Fruit fly (Drosophila melanogaster): ENCODE measurements around the gene CG32532.

CG32532 gene

DNA sequence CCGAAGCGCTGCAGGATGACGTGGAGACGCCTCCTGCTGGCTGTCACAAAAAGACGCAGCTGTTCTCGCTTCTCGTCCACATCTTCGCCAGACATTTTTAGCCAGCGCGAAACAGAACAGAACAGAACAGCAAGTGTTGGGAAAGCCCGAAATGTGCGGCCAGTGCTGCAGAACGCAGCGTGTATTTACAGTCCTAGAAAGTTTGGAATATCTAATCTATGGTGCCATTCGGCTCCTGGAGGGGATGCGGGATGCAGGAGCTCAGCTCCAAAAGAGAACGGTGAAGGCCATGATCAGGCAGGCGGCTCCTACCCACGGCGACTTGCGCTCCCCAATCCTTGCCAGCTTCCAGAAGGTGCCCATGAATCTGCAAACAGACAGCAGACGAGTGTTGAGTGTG, 53.0 kb downstream of the CG32532 start, which contains the start of gene CG12204 (continued):
- TF ChIP-seq twi (tag; optimal IDR thresholded peaks at IDR 0.05) (no peak), CG17359 (tag; optimal IDR thresholded peaks at IDR 0.05) (no peak), sim (GFP tag; IDR thresholded peaks at IDR 0.05) (no peak), sisA (GFP tag; IDR thresholded peaks at IDR 0.05) (no peak), Gug (GFP tag; IDR thresholded peaks at IDR 0.05) (no peak), pum (GFP tag; optimal IDR thresholded peaks at IDR 0.05) (no peak), hth (optimal IDR thresholded peaks at IDR 0.05) (no peak), az2 (GFP tag; optimal IDR thresholded peaks at IDR 0.05) (no peak), HmgZ (tag; optimal IDR thresholded peaks at IDR 0.05) (no peak), Neu2 (GFP tag; optimal IDR thresholded peaks at IDR 0.05; ENCODE audit: borderline replicate concordance) (no peak), Poxn (GFP tag; IDR thresholded peaks at IDR 0.05) (no peak), CG7372 (GFP tag; IDR thresholded peaks at IDR 0.05) (no peak), unc-4 (GFP tag; IDR thresholded peaks at IDR 0.05; ENCODE audit: partially characterized antibody) (no peak), otp (GFP tag; IDR thresholded peaks at IDR 0.05) (no peak), HLH4C (GFP tag; IDR thresholded peaks at IDR 0.05; ENCODE audit: partially characterized antibody) (no peak), Meics (GFP tag; optimal IDR thresholded peaks at IDR 0.05) (no peak), CG4854 (GFP tag; optimal IDR thresholded peaks at IDR 0.05) (no peak), MESR4 (GFP tag; optimal IDR thresholded peaks at IDR 0.05) (peak; percentile 39), Elba2 (GFP tag; optimal IDR thresholded peaks at IDR 0.05) (no peak), ato (GFP tag; IDR thresholded peaks at IDR 0.05; ENCODE audit: partially characterized antibody) (no peak), CG7271 (tag; optimal IDR thresholded peaks at IDR 0.05) (no peak), wdn (GFP tag; IDR thresholded peaks at IDR 0.05) (no peak), Hr78 (GFP tag; optimal IDR thresholded peaks at IDR 0.05) (no peak), Rfx (GFP tag; IDR thresholded peaks at IDR 0.05) (peak; percentile 50), CG42726 (GFP tag; IDR thresholded peaks at IDR 0.05; ENCODE audit: partially characterized antibody) (no peak), sob (GFP tag; IDR thresholded peaks at IDR 0.05) (0 out of 2 replicates have a peak, but pooled peaks have one; percentile 39), Ssrp (tag; optimal IDR thresholded peaks at IDR 0.05) (no peak), prd (optimal IDR thresholded peaks at IDR 0.05) (no peak), prd (GFP tag; IDR thresholded peaks at IDR 0.05) (no peak), inv (GFP tag; IDR thresholded peaks at IDR 0.05; ENCODE audit: partially characterized antibody) (no peak), NC2α (GFP tag; optimal IDR thresholded peaks at IDR 0.05) (no peak), CG4404 (GFP tag; IDR thresholded peaks at IDR 0.05) (no peak), CG32772 (GFP tag; IDR thresholded peaks at IDR 0.05) (no peak), caup (GFP tag; optimal IDR thresholded peaks at IDR 0.05; ENCODE audit: severe bottlenecking) (no peak), nom (GFP tag; optimal IDR thresholded peaks at IDR 0.05) (peak; percentile 39), CG14667 (GFP tag; IDR thresholded peaks at IDR 0.05) (no peak), Opbp (GFP tag; IDR thresholded peaks at IDR 0.05; ENCODE audit: partially characterized antibody) (no peak), Lpt (GFP tag; optimal IDR thresholded peaks at IDR 0.05) (no peak), CG11247 (GFP tag; IDR thresholded peaks at IDR 0.05) (no peak), CG11696 (GFP tag; IDR thresholded peaks at IDR 0.05) (no peak), CG12155 (GFP tag; optimal IDR thresholded peaks at IDR 0.05) (no peak), trem (tag; optimal IDR thresholded peaks at IDR 0.05) (no peak), vvl (GFP tag; IDR thresholded peaks at IDR 0.05) (peak; percentile 23; the same call in 1 of the 2 replicates), Ets65A (GFP tag) (no peak), dmrt11E (tag; optimal IDR thresholded peaks at IDR 0.05) (no peak), CG6254 (GFP tag; optimal IDR thresholded peaks at IDR 0.05) (no peak), fd96Cb (tag; optimal IDR thresholded peaks at IDR 0.05) (no peak), chn (GFP tag; optimal IDR thresholded peaks at IDR 0.05) (no peak), CG34422 (GFP tag; IDR thresholded peaks at IDR 0.05) (no peak), CG4360 (GFP tag; IDR thresholded peaks at IDR 0.05) (no peak), dm (GFP tag; optimal IDR thresholded peaks at IDR 0.05) (peak; percentile 13), HmgD (GFP tag; optimal IDR thresholded peaks at IDR 0.05) (no peak)

Measured in whole organism, embryonic.